Worm (Caenorhabditis elegans): ENCODE measurements around the gene M03A8.3.

ce11 chrX:6790457-6790856 is 9.4 kb upstream of the M03A8.3 start:
- TF ChIP-seq dao-5 (tag; optimal IDR thresholded peaks at IDR 0.05) (no peak), him-1 (tag; optimal IDR thresholded peaks at IDR 0.05) (no peak)

Data from whole organism, L4/young adult.